Worm (Caenorhabditis elegans) whole organism, young adult: ENCODE results near the gene brc-2.

ENCODE experiments used
- efl-1 ChIP-seq: fragments of 150-350 bp; optimal IDR thresholded peaks from 2 replicates; lab custom pipeline; 2014; ENCODE audit warnings: missing biosample characterization, missing genetic modification reagents, missing genetic modification characterization
- unc-130 ChIP-seq: sonication (generic microtip); optimal IDR thresholded peaks from 2 replicates; lab custom pipeline; 2016; ENCODE audit warnings: missing genetic modification reagents, missing genetic modification characterization, missing compliant biosample characterization
- ztf-28 ChIP-seq: fragments of 200-800 bp; sonication (Bioruptor generic); IDR thresholded peaks from 2 replicates; pipeline ENCODE4 v1.3.6; 2022; ENCODE audit warnings: missing genetic modification reagents, missing genetic modification characterization, missing compliant biosample characterization

DNA sequence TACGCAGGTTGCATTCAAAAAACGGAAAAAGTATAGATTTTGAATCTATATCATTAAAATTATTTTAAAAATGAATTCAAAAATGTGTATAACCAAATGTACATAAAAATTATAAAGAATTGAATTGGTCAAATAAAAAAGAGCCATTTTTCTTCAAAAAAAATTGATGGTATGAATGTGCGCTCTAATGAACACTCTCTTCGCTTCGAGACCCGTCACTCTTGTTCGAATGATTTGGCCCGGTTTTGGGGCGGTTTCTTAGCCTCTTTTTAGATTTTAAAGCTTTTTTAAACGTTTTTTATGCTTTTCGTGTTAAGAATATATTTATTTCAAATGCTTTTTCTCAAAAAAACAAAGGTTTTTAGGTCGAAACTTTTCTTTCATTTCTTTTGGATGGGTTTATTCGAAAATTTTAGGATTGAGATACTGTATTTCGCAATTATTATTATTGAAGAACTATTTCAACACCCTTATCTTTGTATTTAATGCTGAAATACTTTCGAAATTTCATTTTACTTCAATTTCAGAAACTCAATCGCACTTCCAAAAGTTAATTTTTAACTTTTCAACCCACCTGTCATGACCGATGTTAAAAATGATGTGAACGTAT is 26.8 kb upstream of the brc-2 start, which contains the start of gene inf-1:
- TF ChIP-seq ztf-28 (GFP tag; lab: Robert Waterston, UW) (no peak), unc-130 (no peak), efl-1 (GFP tag; lab: Kevin White, UChicago) (peak; percentile 36)
